Worm (Caenorhabditis elegans) whole organism, L3 larva: Measurements from ENCODE around the gene Y73C8C.12.

Source experiments
- ceh-16 ChIP-seq: sonication (generic microtip); optimal IDR thresholded peaks from 2 replicates; lab custom pipeline; 2017; ENCODE audit warnings: missing biosample characterization, missing genetic modification characterization
- ceh-82 ChIP-seq: fragments of 150-350 bp; optimal IDR thresholded peaks from 2 replicates; lab custom pipeline; 2014; ENCODE audit warnings: missing biosample characterization, missing genetic modification characterization
- fos-1 ChIP-seq: fragments of 150-350 bp; optimal IDR thresholded peaks from 2 replicates; lab custom pipeline; 2014; ENCODE audit warnings: missing biosample characterization, missing genetic modification characterization
- lin-15B ChIP-seq: fragments of 150-350 bp; optimal IDR thresholded peaks from 2 replicates; lab custom pipeline; 2014; ENCODE audit warnings: missing biosample characterization, missing genetic modification characterization
- lin-39 ChIP-seq: fragments of 150-350 bp; optimal IDR thresholded peaks from 2 replicates; lab custom pipeline; 2018; ENCODE audit warnings: missing biosample characterization, missing genetic modification reagents, missing genetic modification characterization
- mdl-1 ChIP-seq: fragments of 150-350 bp; optimal IDR thresholded peaks from 2 replicates; lab custom pipeline; 2014; ENCODE audit warnings: missing biosample characterization, missing genetic modification characterization
- nhr-11 ChIP-seq: fragments of 150-350 bp; optimal IDR thresholded peaks from 2 replicates; lab custom pipeline; 2014; ENCODE audit warnings: missing biosample characterization, missing genetic modification characterization
- nhr-23 ChIP-seq: fragments of 150-350 bp; optimal IDR thresholded peaks from 2 replicates; lab custom pipeline; 2014; ENCODE audit warnings: missing biosample characterization, missing genetic modification reagents, missing genetic modification characterization
- nhr-76 ChIP-seq: fragments of 150-350 bp; sonication (generic microtip); optimal IDR thresholded peaks from 5 replicates; lab custom pipeline; 2014; ENCODE audit warnings: missing biosample characterization, missing genetic modification characterization
- pqm-1 ChIP-seq: fragments of 150-350 bp; optimal IDR thresholded peaks from 2 replicates; lab custom pipeline; 2017; ENCODE audit warnings: missing biosample characterization, missing genetic modification characterization, inconsistent platforms
- skn-1 ChIP-seq: fragments of 150-350 bp; optimal IDR thresholded peaks from 2 replicates; lab custom pipeline; 2014; ENCODE audit warnings: missing biosample characterization, missing genetic modification characterization
- unc-62 ChIP-seq: fragments of 150-350 bp; sonication (generic microtip); optimal IDR thresholded peaks from 4 replicates; lab custom pipeline; 2014; ENCODE audit warnings: missing biosample characterization, missing genetic modification reagents, missing genetic modification characterization
- ztf-11 ChIP-seq: fragments of 150-350 bp; optimal IDR thresholded peaks from 2 replicates; lab custom pipeline; 2014; ENCODE audit warnings: missing biosample characterization, missing genetic modification characterization

ce11 chrV:3158379-3158778 lies 33.4 kb downstream of the Y73C8C.12 start:
- TF ChIP-seq lin-39 (tag; lab: Kevin White, UChicago) (no peak), ceh-82 (tag; lab: Kevin White, UChicago) (no peak), pqm-1 (no peak), ceh-16 (no peak), fos-1 (tag; lab: Kevin White, UChicago) (no peak), lin-15B (tag; lab: Kevin White, UChicago) (no peak), ztf-11 (tag; lab: Kevin White, UChicago) (no peak), skn-1 (no peak), nhr-11 (no peak), mdl-1 (no peak), nhr-76 (tag; lab: Kevin White, UChicago) (no peak), unc-62 (GFP tag; lab: Kevin White, UChicago) (no peak), nhr-23 (tag; lab: Kevin White, UChicago) (no peak)
